Worm (Caenorhabditis elegans): Measurements from ENCODE around the gene fdgt-2.
A peak's percentile ranks its signal among the peaks of the same experiment; 100 is the strongest.

- no peak for TF ChIP-seq fkh-2 (tag; optimal IDR thresholded peaks at IDR 0.05)
- no peak for TF ChIP-seq nhr-12 (tag; optimal IDR thresholded peaks at IDR 0.05)
- TF ChIP-seq ZK546.5 (tag; optimal IDR thresholded peaks at IDR 0.05): no peak
- TF ChIP-seq R02D3.7 (tag; optimal IDR thresholded peaks at IDR 0.05): peak; percentile 7
- peak; percentile 78 for TF ChIP-seq hmg-11 (tag; optimal IDR thresholded peaks at IDR 0.05)
- TF ChIP-seq egl-27 (tag; optimal IDR thresholded peaks at IDR 0.05): no peak
- TF ChIP-seq pha-4 (tag; optimal IDR thresholded peaks at IDR 0.05): no peak
- no peak for TF ChIP-seq ztf-4 (tag; optimal IDR thresholded peaks at IDR 0.05)
- no peak for TF ChIP-seq fos-1 (tag; optimal IDR thresholded peaks at IDR 0.05)
- no peak for TF ChIP-seq zag-1 (tag; optimal IDR thresholded peaks at IDR 0.05)
These were observed 24.8 kb downstream of the fdgt-2 start for ce11 chrII:8442176-8442575.

All from whole organism, L3 larva.